Fruit fly (Drosophila melanogaster): Measurements from ENCODE around the gene CG3592.
A peak's percentile ranks its signal among the peaks of the same experiment; 100 is the strongest.

Gene CG3592

dm6 chrX:2973593-2973992 is 38.7 kb downstream of the CG3592 start, which contains the start of gene rst (continued):
- TF ChIP-seq en (GFP tag; optimal IDR thresholded peaks at IDR 0.05) (no peak), ERR (GFP tag; optimal IDR thresholded peaks at IDR 0.05) (no peak), Usf (GFP tag; optimal IDR thresholded peaks at IDR 0.05) (no peak), CG17359 (tag; optimal IDR thresholded peaks at IDR 0.05) (no peak)

DNA sequence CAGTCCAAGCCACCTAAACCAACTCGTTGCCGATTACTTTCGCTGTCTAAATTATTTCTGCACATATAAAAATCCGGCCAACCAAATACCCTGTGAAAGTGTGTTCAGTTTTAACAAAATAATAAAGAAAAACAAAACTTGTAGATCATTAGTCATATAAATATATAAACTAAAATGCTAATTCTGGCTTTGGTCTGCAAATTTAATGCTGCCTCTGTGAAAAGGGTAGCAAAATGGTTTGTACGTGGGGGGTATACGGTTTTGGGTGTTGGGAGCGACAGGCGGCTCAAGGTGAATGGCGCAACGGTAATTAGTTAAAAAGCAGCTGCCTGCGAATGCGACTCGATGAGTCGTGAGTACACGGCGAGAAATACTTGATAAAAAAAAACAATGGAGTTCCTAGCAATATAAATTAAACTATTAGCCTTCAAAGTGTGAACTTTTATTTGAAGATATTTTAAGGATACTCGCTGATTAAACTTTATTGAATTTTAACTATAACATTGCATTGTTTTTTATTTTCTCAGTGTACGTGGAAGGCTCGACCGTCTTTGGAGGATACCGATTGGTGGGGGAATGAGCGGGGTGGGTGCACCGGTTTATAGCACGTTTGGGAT is 43.0 kb downstream of the CG3592 start:
- TF ChIP-seq CG14860 (GFP tag; IDR thresholded peaks at IDR 0.05; ENCODE audit: partially characterized antibody) = no peak
- TF ChIP-seq cwo (GFP tag; optimal IDR thresholded peaks at IDR 0.05) = no peak
- no peak for TF ChIP-seq sr (GFP tag; IDR thresholded peaks at IDR 0.05)
- TF ChIP-seq Bdp1 (GFP tag; optimal IDR thresholded peaks at IDR 0.05) = no peak
- TF ChIP-seq Bgb (GFP tag; IDR thresholded peaks at IDR 0.05; ENCODE audit: partially characterized antibody) = no peak
- TF ChIP-seq chn (GFP tag; optimal IDR thresholded peaks at IDR 0.05) = no peak
- no peak for TF ChIP-seq CG14441 (GFP tag; IDR thresholded peaks at IDR 0.05)
- no peak for TF ChIP-seq shn (GFP tag; optimal IDR thresholded peaks at IDR 0.05)
- TF ChIP-seq rib (GFP tag; IDR thresholded peaks at IDR 0.05) = no peak
- no peak for TF ChIP-seq Meics (GFP tag; optimal IDR thresholded peaks at IDR 0.05)
- TF ChIP-seq CG4404 (GFP tag; IDR thresholded peaks at IDR 0.05) = peak; percentile 44; the same call in 1 of the 2 replicates
- no peak for TF ChIP-seq Sin3A (optimal IDR thresholded peaks at IDR 0.05)
- no peak for TF ChIP-seq CG4360 (GFP tag; IDR thresholded peaks at IDR 0.05)
- peak; percentile 9 for TF ChIP-seq Nf-YB (GFP tag; optimal IDR thresholded peaks at IDR 0.05)
- TF ChIP-seq MTF-1 (GFP tag; optimal IDR thresholded peaks at IDR 0.05; ENCODE audit: borderline replicate concordance) = no peak
- no peak for TF ChIP-seq fd3F (GFP tag; optimal IDR thresholded peaks at IDR 0.05)
- TF ChIP-seq CG6272 (GFP tag; IDR thresholded peaks at IDR 0.05) = no peak
- no peak for TF ChIP-seq bowl (GFP tag; IDR thresholded peaks at IDR 0.05)
- no peak for TF ChIP-seq Lhr (GFP tag; optimal IDR thresholded peaks at IDR 0.05)
- TF ChIP-seq Ptx1 (GFP tag; IDR thresholded peaks at IDR 0.05) = peak; percentile 34; the same call in 1 of the 2 replicates
- TF ChIP-seq pzg (GFP tag; optimal IDR thresholded peaks at IDR 0.05) = no peak
- TF ChIP-seq CG8765 (GFP tag; IDR thresholded peaks at IDR 0.05) = no peak
- peak; percentile 1 for TF ChIP-seq dm (GFP tag; optimal IDR thresholded peaks at IDR 0.05)
- no peak for TF ChIP-seq gce (GFP tag; IDR thresholded peaks at IDR 0.05)
- no peak for TF ChIP-seq Taf1 (GFP tag; IDR thresholded peaks at IDR 0.05)
- TF ChIP-seq CG18599 (GFP tag; optimal IDR thresholded peaks at IDR 0.05) = peak; percentile 40
- peak; percentile 67; the same call in 1 of the 2 replicates for TF ChIP-seq Drgx (GFP tag; IDR thresholded peaks at IDR 0.05)
- TF ChIP-seq CG10654 (GFP tag; optimal IDR thresholded peaks at IDR 0.05) = no peak
- peak; percentile 34; the same call in 1 of the 2 replicates for TF ChIP-seq CG10366 (GFP tag; IDR thresholded peaks at IDR 0.05)
- no peak for TF ChIP-seq salm (tag; optimal IDR thresholded peaks at IDR 0.05)
- peak; percentile 51 for TF ChIP-seq CG4424 (GFP tag; optimal IDR thresholded peaks at IDR 0.05)
- no peak for TF ChIP-seq tup (GFP tag; optimal IDR thresholded peaks at IDR 0.05)
- TF ChIP-seq CG9727 (GFP tag; optimal IDR thresholded peaks at IDR 0.05) = peak; percentile 58
- no peak for TF ChIP-seq sug (tag; optimal IDR thresholded peaks at IDR 0.05)
- peak; percentile 35 for TF ChIP-seq CG7556 (GFP tag; optimal IDR thresholded peaks at IDR 0.05)
- no peak for TF ChIP-seq Ada2b (GFP tag; IDR thresholded peaks at IDR 0.05)
- TF ChIP-seq CG34224 (GFP tag; IDR thresholded peaks at IDR 0.05; ENCODE audit: partially characterized antibody) = no peak
- TF ChIP-seq Sox102F (GFP tag; optimal IDR thresholded peaks at IDR 0.05) = peak; percentile 52
- no peak for TF ChIP-seq Fer3 (tag; optimal IDR thresholded peaks at IDR 0.05)
- TF ChIP-seq CG15479 (GFP tag; optimal IDR thresholded peaks at IDR 0.05) = no peak
- TF ChIP-seq CG10431 (GFP tag; optimal IDR thresholded peaks at IDR 0.05) = no peak
- no peak for TF ChIP-seq hb (GFP tag; IDR thresholded peaks at IDR 0.05; ENCODE audit: partially characterized antibody)
- no peak for TF ChIP-seq CG31365 (tag; optimal IDR thresholded peaks at IDR 0.05)
- no peak for TF ChIP-seq CG34376 (GFP tag; optimal IDR thresholded peaks at IDR 0.05)
- TF ChIP-seq dimm (GFP tag; IDR thresholded peaks at IDR 0.05) = no peak
